Fruit fly (Drosophila melanogaster) whole organism, embryonic: ENCODE measurements around the gene CG3014.
A peak's percentile ranks its signal among the peaks of the same experiment; 100 is the strongest.

ENCODE experiments used
- CG10321 ChIP-seq: fragments of 200-800 bp; sonication (Bioruptor generic); IDR thresholded peaks from 2 replicates; pipeline ENCODE4 v1.3.6; 2022; ENCODE audit warnings: missing biosample characterization, missing genetic modification characterization
- CG11247 ChIP-seq: fragments of 200-800 bp; sonication (Bioruptor generic); IDR thresholded peaks from 2 replicates; pipeline ENCODE4 v1.3.6; 2022; ENCODE audit warnings: missing biosample characterization, missing genetic modification characterization
- CG11723 ChIP-seq: fragments of 200-800 bp; sonication (Bioruptor generic); optimal IDR thresholded peaks from 2 replicates; lab custom pipeline; 2017; ENCODE audit warnings: missing biosample characterization, mild to moderate bottlenecking, missing genetic modification characterization
- CG12391 ChIP-seq: fragments of 200-800 bp; sonication (Bioruptor generic); optimal IDR thresholded peaks from 3 replicates; lab custom pipeline; 2018; ENCODE audit warnings: missing biosample characterization, mild to moderate bottlenecking, missing genetic modification characterization, moderate library complexity
- CG13287 ChIP-seq: fragments of 200-800 bp; sonication (Bioruptor generic); IDR thresholded peaks from 2 replicates; pipeline ENCODE4 v1.3.6; 2022; ENCODE audit warnings: missing biosample characterization, missing genetic modification characterization; ENCODE audit not compliant: partially characterized antibody
- CG13894 ChIP-seq: fragments of 200-800 bp; sonication (Bioruptor generic); optimal IDR thresholded peaks from 3 replicates; lab custom pipeline; 2018; ENCODE audit warnings: missing biosample characterization, mild to moderate bottlenecking, missing genetic modification characterization, moderate library complexity
- CG15514 ChIP-seq: fragments of 200-800 bp; sonication (Bioruptor generic); optimal IDR thresholded peaks from 3 replicates; lab custom pipeline; 2017; ENCODE audit warnings: missing biosample characterization, missing genetic modification characterization, mild to moderate bottlenecking, moderate library complexity, missing genetic modification reagents
- CG15696 ChIP-seq: fragments of 200-800 bp; sonication (Bioruptor generic); optimal IDR thresholded peaks from 2 replicates; lab custom pipeline; 2019; ENCODE audit warnings: missing biosample characterization, mild to moderate bottlenecking, missing genetic modification characterization, moderate library complexity
- CG17359 ChIP-seq: fragments of 200-800 bp; sonication (Bioruptor generic); optimal IDR thresholded peaks from 3 replicates; lab custom pipeline; 2018; ENCODE audit warnings: missing biosample characterization, mild to moderate bottlenecking, missing genetic modification characterization, moderate library complexity
- CG18764 ChIP-seq: fragments of 200-800 bp; sonication (Bioruptor generic); optimal IDR thresholded peaks from 3 replicates; lab custom pipeline; 2016; ENCODE audit warnings: missing biosample characterization, missing genetic modification characterization
- CG2889 ChIP-seq: fragments of 200-800 bp; sonication (Bioruptor generic); IDR thresholded peaks from 3 replicates; pipeline ENCODE4 v1.3.6; 2022; ENCODE audit warnings: missing biosample characterization, missing genetic modification characterization
- CG3163 ChIP-seq: fragments of 200-800 bp; sonication (Bioruptor generic); optimal IDR thresholded peaks from 3 replicates; lab custom pipeline; 2016; ENCODE audit warnings: missing biosample characterization, missing genetic modification characterization
- CG33213 ChIP-seq: fragments of 200-800 bp; sonication (Bioruptor generic); optimal IDR thresholded peaks from 3 replicates; lab custom pipeline; 2016; ENCODE audit warnings: missing biosample characterization, missing genetic modification characterization
- CG4617 ChIP-seq: fragments of 200-800 bp; sonication (Bioruptor generic); optimal IDR thresholded peaks from 3 replicates; lab custom pipeline; 2016; ENCODE audit warnings: missing biosample characterization, missing genetic modification characterization, borderline replicate concordance
- CG6683 ChIP-seq: fragments of 200-800 bp; sonication (Bioruptor generic); optimal IDR thresholded peaks from 2 replicates; lab custom pipeline; 2017; ENCODE audit warnings: missing biosample characterization, mild to moderate bottlenecking, missing genetic modification characterization, missing genetic modification reagents
- Dfd ChIP-seq, 2 experiments: fragments of >200 bp; optimal IDR thresholded peaks; 2 replicates each; lab custom pipeline; 2017; ENCODE audit warnings: missing biosample characterization in 2 of 2, missing genetic modification characterization in 2 of 2
- Elba2 ChIP-seq: fragments of 200-800 bp; sonication (Bioruptor generic); optimal IDR thresholded peaks from 3 replicates; lab custom pipeline; 2016; ENCODE audit warnings: missing biosample characterization, missing genetic modification characterization
- H15 ChIP-seq: fragments of 200-800 bp; sonication (Bioruptor generic); IDR thresholded peaks from 3 replicates; pipeline ENCODE4 v1.3.6; 2022; ENCODE audit warnings: missing biosample characterization, missing genetic modification characterization
- HLH54F ChIP-seq: fragments of 200-800 bp; sonication (Bioruptor generic); optimal IDR thresholded peaks from 3 replicates; lab custom pipeline; 2016; ENCODE audit warnings: missing biosample characterization, missing genetic modification characterization
- Hr3 ChIP-seq: fragments of 200-800 bp; sonication (Bioruptor generic); optimal IDR thresholded peaks from 3 replicates; lab custom pipeline; 2016; ENCODE audit warnings: missing biosample characterization, missing genetic modification characterization
- Max ChIP-seq: fragments of 200-800 bp; sonication (Bioruptor generic); optimal IDR thresholded peaks from 2 replicates; lab custom pipeline; 2016; ENCODE audit warnings: missing biosample characterization, mild to moderate bottlenecking, missing genetic modification characterization
- Med ChIP-seq: fragments of 200-800 bp; sonication (Bioruptor generic); peaks from one replicate; lab custom pipeline; 2016; ENCODE audit warnings: missing biosample characterization, missing genetic modification characterization, mild to moderate bottlenecking, inconsistent platforms, moderate library complexity
- Meics ChIP-seq: fragments of 200-800 bp; sonication (Bioruptor generic); optimal IDR thresholded peaks from 2 replicates; lab custom pipeline; 2017; ENCODE audit warnings: missing biosample characterization, mild to moderate bottlenecking, missing genetic modification characterization
- NK7.1 ChIP-seq: fragments of 200-800 bp; sonication (Bioruptor generic); optimal IDR thresholded peaks from 3 replicates; lab custom pipeline; 2016; ENCODE audit warnings: missing biosample characterization, missing genetic modification characterization
- Rx ChIP-seq: fragments of 200-800 bp; sonication (Bioruptor generic); IDR thresholded peaks from 2 replicates; pipeline ENCODE4 v1.3.6; 2022; ENCODE audit warnings: missing biosample characterization, missing genetic modification characterization
- Scr ChIP-seq: fragments of 200-800 bp; sonication (Bioruptor generic); IDR thresholded peaks from 2 replicates; pipeline ENCODE4 v1.3.6; 2022; ENCODE audit warnings: missing biosample characterization, missing genetic modification characterization; ENCODE audit not compliant: partially characterized antibody
- Sin3A ChIP-seq: fragments of >200 bp; optimal IDR thresholded peaks from 2 replicates; lab custom pipeline; 2018
- Ssrp ChIP-seq: fragments of 200-800 bp; sonication (Bioruptor generic); optimal IDR thresholded peaks from 2 replicates; lab custom pipeline; 2018; ENCODE audit warnings: missing biosample characterization, mild to moderate bottlenecking, missing genetic modification characterization, moderate library complexity
- YL-1 ChIP-seq: fragments of 200-800 bp; sonication (Bioruptor generic); optimal IDR thresholded peaks from 3 replicates; lab custom pipeline; 2017; ENCODE audit warnings: missing biosample characterization, mild to moderate bottlenecking, missing genetic modification characterization
- ap ChIP-seq: fragments of 200-800 bp; sonication (Bioruptor generic); IDR thresholded peaks from 2 replicates; pipeline ENCODE4 v1.3.6; 2022; ENCODE audit warnings: missing biosample characterization, missing genetic modification characterization
- ash1 ChIP-seq: fragments of 200-800 bp; sonication (Bioruptor generic); optimal IDR thresholded peaks from 2 replicates; lab custom pipeline; 2018; ENCODE audit warnings: missing biosample characterization, mild to moderate bottlenecking, missing genetic modification characterization
- ato ChIP-seq: fragments of 200-800 bp; sonication (Bioruptor generic); IDR thresholded peaks from 2 replicates; pipeline ENCODE4 v1.3.6; 2022; ENCODE audit warnings: missing biosample characterization, missing genetic modification characterization; ENCODE audit not compliant: partially characterized antibody
- crc ChIP-seq: fragments of 200-800 bp; sonication (Bioruptor generic); optimal IDR thresholded peaks from 2 replicates; lab custom pipeline; 2016; ENCODE audit warnings: missing biosample characterization, missing genetic modification characterization
- disco-r ChIP-seq: fragments of 200-800 bp; sonication (Bioruptor generic); optimal IDR thresholded peaks from 2 replicates; lab custom pipeline; 2016; ENCODE audit warnings: missing biosample characterization, missing genetic modification characterization
- dpn ChIP-seq, 2 experiments: fragments of 200-800 bp; sonication (Bioruptor generic); optimal IDR thresholded peaks; 3 replicates each; lab custom pipeline; 2016; ENCODE audit warnings: missing biosample characterization in 2 of 2, missing genetic modification characterization in 2 of 2
- knrl ChIP-seq: fragments of 200-800 bp; sonication (Bioruptor generic); IDR thresholded peaks from 3 replicates; pipeline ENCODE4 v1.3.6; 2022; ENCODE audit warnings: missing biosample characterization, missing genetic modification characterization; ENCODE audit not compliant: partially characterized antibody
- maf-S ChIP-seq: fragments of 200-800 bp; sonication (Bioruptor generic); optimal IDR thresholded peaks from 2 replicates; lab custom pipeline; 2016; ENCODE audit warnings: missing biosample characterization, missing genetic modification characterization
- mirr ChIP-seq: fragments of 200-800 bp; sonication (Bioruptor generic); optimal IDR thresholded peaks from 3 replicates; lab custom pipeline; 2018; ENCODE audit warnings: missing biosample characterization, mild to moderate bottlenecking, missing genetic modification characterization
- nerfin-2 ChIP-seq: fragments of 200-800 bp; sonication (Bioruptor generic); IDR thresholded peaks from 2 replicates; pipeline ENCODE4 v1.3.6; 2022; ENCODE audit warnings: missing biosample characterization, missing genetic modification characterization; ENCODE audit not compliant: partially characterized antibody
- nom ChIP-seq: fragments of 200-800 bp; sonication (Bioruptor generic); optimal IDR thresholded peaks from 2 replicates; lab custom pipeline; 2017; ENCODE audit warnings: missing biosample characterization, missing genetic modification characterization, mild to moderate bottlenecking, moderate library complexity, missing genetic modification reagents
- otp ChIP-seq: fragments of 200-800 bp; sonication (Bioruptor generic); IDR thresholded peaks from 3 replicates; pipeline ENCODE4, ENCODE4 v1.3.6; 2022; ENCODE audit warnings: missing biosample characterization, missing genetic modification characterization
- pnt ChIP-seq: fragments of 200-800 bp; sonication (Bioruptor generic); optimal IDR thresholded peaks from 3 replicates; lab custom pipeline; 2016; ENCODE audit warnings: missing biosample characterization, missing genetic modification characterization
- pum ChIP-seq: fragments of 200-800 bp; sonication (Bioruptor generic); optimal IDR thresholded peaks from 2 replicates; lab custom pipeline; 2016; ENCODE audit warnings: missing biosample characterization, missing genetic modification characterization
- row ChIP-seq: fragments of 200-800 bp; sonication (Bioruptor generic); IDR thresholded peaks from 3 replicates; pipeline ENCODE4 v1.3.6; 2022; ENCODE audit warnings: missing biosample characterization, missing genetic modification characterization
- shn ChIP-seq: fragments of 200-800 bp; sonication (Bioruptor generic); optimal IDR thresholded peaks from 3 replicates; lab custom pipeline; 2016; ENCODE audit warnings: missing biosample characterization, missing genetic modification characterization
- sima ChIP-seq: fragments of 200-800 bp; sonication (Bioruptor generic); optimal IDR thresholded peaks from 2 replicates; lab custom pipeline; 2016; ENCODE audit warnings: missing biosample characterization, missing genetic modification characterization
- tll ChIP-seq, 2 experiments: fragments of 200-800 bp in 1 of 2; fragments of >200 bp in 1 of 2; sonication (Bioruptor generic) in 1 of 2; optimal IDR thresholded peaks; 2 replicates each; lab custom pipeline; 2017 to 2019; ENCODE audit warnings: missing biosample characterization in 2 of 2, missing genetic modification characterization in 2 of 2, mild to moderate bottlenecking in 1 of 2, moderate library complexity in 1 of 2
- trem ChIP-seq: fragments of 200-800 bp; optimal IDR thresholded peaks from 3 replicates; lab custom pipeline; 2019; ENCODE audit warnings: missing biosample characterization, mild to moderate bottlenecking, missing genetic modification characterization, moderate library complexity

The CG3014 gene

dm6 chr3R:7809662-7810621 lies 7.3 kb upstream of the CG3014 start, which contains the start of the genes CG2993 and sgll (continued):
- TF ChIP-seq sima (GFP tag; lab: Kevin White, UChicago), result peak; percentile 60
- TF ChIP-seq H15, result peak; percentile 94
- peak; percentile 97 for TF ChIP-seq CG15696 (tag; lab: Kevin White, UChicago)
- TF ChIP-seq CG15514 (GFP tag; lab: Kevin White, UChicago), result peak; percentile 76
- peak; percentile 70; the same call in 2 of the 3 replicates for TF ChIP-seq CG2889
- peak; percentile 81 for TF ChIP-seq Elba2 (GFP tag; lab: Kevin White, UChicago)
- peak; percentile 46; the same call in 1 of the 3 replicates for TF ChIP-seq knrl (GFP tag; lab: Robert Waterston, UW)
- no peak for TF ChIP-seq CG6683 (GFP tag; lab: Kevin White, UChicago)
- TF ChIP-seq pum (GFP tag; lab: Kevin White, UChicago), result peak; percentile 96
- peak; percentile 99 for TF ChIP-seq Med
- no peak for TF ChIP-seq Sin3A
- peak; percentile 73 for TF ChIP-seq Max (GFP tag; lab: Kevin White, UChicago)
- peak; percentile 75 for TF ChIP-seq ash1 (GFP tag; lab: Kevin White, UChicago)
- TF ChIP-seq otp (GFP tag; lab: Robert Waterston, UW), result peak; percentile 95
- no peak for TF ChIP-seq Dfd (GFP tag; optimal IDR thresholded peaks at IDR 0.05; lab: Kevin White, UChicago)
- no peak for TF ChIP-seq YL-1
- TF ChIP-seq row (GFP tag; lab: Robert Waterston, UW), result peak; percentile 64
- peak; percentile 76 for TF ChIP-seq Ssrp (tag; lab: Kevin White, UChicago)
- TF ChIP-seq shn, result peak; percentile 92
- no peak; the same call in 1 of the 2 replicates for TF ChIP-seq ato (GFP tag; lab: Robert Waterston, UW)
- TF ChIP-seq nom (GFP tag; lab: Kevin White, UChicago), result no peak
- TF ChIP-seq crc (GFP tag; lab: Kevin White, UChicago), result peak; percentile 69
- TF ChIP-seq CG11723, result peak; percentile 44
- peak; percentile 92 for TF ChIP-seq CG17359 (tag; lab: Kevin White, UChicago)
- peak; percentile 96 for TF ChIP-seq pnt
- TF ChIP-seq CG4617 (GFP tag; lab: Kevin White, UChicago), result peak; percentile 86
- TF ChIP-seq CG18764, result peak; percentile 90
- TF ChIP-seq tll (GFP tag; optimal IDR thresholded peaks at IDR 0.05; lab: Kevin White, UChicago), result no peak
- peak; percentile 89 for TF ChIP-seq mirr (GFP tag; lab: Kevin White, UChicago)
- TF ChIP-seq CG33213 (GFP tag; lab: Kevin White, UChicago), result peak; percentile 98
- peak; percentile 88 for TF ChIP-seq maf-S (GFP tag; lab: Kevin White, UChicago)
- TF ChIP-seq Scr (GFP tag; lab: Robert Waterston, UW), result no peak
- peak; percentile 82 for TF ChIP-seq disco-r (GFP tag; lab: Kevin White, UChicago)
- peak; percentile 98 for TF ChIP-seq CG11247 (GFP tag; lab: Robert Waterston, UW)
- no peak for TF ChIP-seq nerfin-2
- TF ChIP-seq trem, result peak; percentile 61
- peak; percentile 84 for TF ChIP-seq NK7.1
- TF ChIP-seq CG10321, result peak; percentile 52; the same call in 1 of the 2 replicates
- TF ChIP-seq CG13894 (tag; lab: Kevin White, UChicago), result peak; percentile 54
- TF ChIP-seq CG13287 (GFP tag; lab: Robert Waterston, UW), result peak; percentile 48
- TF ChIP-seq dpn (GFP tag; optimal IDR thresholded peaks at IDR 0.05; lab: Kevin White, UChicago), result peak; percentile 97
- TF ChIP-seq ap (GFP tag; lab: Robert Waterston, UW), result peak; percentile 71
- peak; percentile 76 for TF ChIP-seq CG3163 (GFP tag; lab: Kevin White, UChicago)
- TF ChIP-seq Meics (GFP tag; lab: Kevin White, UChicago), result peak; percentile 90
- TF ChIP-seq Hr3, result peak; percentile 95
- TF ChIP-seq CG12391, result no peak
- TF ChIP-seq HLH54F (GFP tag; lab: Kevin White, UChicago), result peak; percentile 91
- TF ChIP-seq Rx (GFP tag; lab: Robert Waterston, UW), result peak; percentile 93
